Fruit fly (Drosophila melanogaster): ENCODE data around the gene CG11837.
A peak's percentile ranks its signal among the peaks of the same experiment; 100 is the strongest.

Gene CG11837

DNA sequence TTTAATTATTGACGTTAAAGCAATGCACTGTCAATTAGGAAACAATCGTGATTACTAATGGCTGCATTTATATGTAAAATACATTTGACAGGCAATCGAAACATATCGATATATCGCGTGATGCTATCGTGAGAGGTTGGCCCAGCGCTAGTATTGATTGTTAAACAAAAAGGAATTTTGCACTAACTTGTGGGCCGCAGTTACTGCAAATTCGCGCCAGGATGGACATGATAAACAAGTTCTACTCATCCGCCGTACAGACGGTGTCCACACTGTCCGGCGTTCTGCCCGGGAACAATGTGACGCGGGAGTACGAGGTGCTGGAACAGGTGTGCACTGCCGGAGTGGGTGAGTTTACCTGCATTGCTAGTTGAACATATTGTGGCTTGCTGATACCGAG, 22.2 kb upstream of the CG11837 start, which contains the start of the genes eIF4E6 and CG1951 (continued):
- no peak for TF ChIP-seq Blimp-1 (GFP tag; optimal IDR thresholded peaks at IDR 0.05)
- no peak for TF ChIP-seq CG15011 (GFP tag; optimal IDR thresholded peaks at IDR 0.05)
- TF ChIP-seq CG1602 (GFP tag; optimal IDR thresholded peaks at IDR 0.05) = no peak
- TF ChIP-seq Doc2 (GFP tag; IDR thresholded peaks at IDR 0.05) = no peak
- peak; percentile 28 for TF ChIP-seq HmgD (GFP tag; optimal IDR thresholded peaks at IDR 0.05)
- TF ChIP-seq B-H1 (GFP tag; IDR thresholded peaks at IDR 0.05) = no peak
- TF ChIP-seq prd (optimal IDR thresholded peaks at IDR 0.05) = no peak
- no peak for TF ChIP-seq prd (GFP tag; IDR thresholded peaks at IDR 0.05)
- no peak for TF ChIP-seq CG6689 (GFP tag; IDR thresholded peaks at IDR 0.05)
- TF ChIP-seq CG1832 (GFP tag; optimal IDR thresholded peaks at IDR 0.05) = no peak
- TF ChIP-seq HLH54F (GFP tag; optimal IDR thresholded peaks at IDR 0.05) = no peak
- no peak for TF ChIP-seq pho (GFP tag; optimal IDR thresholded peaks at IDR 0.05)
- TF ChIP-seq dmrt99B (tag; optimal IDR thresholded peaks at IDR 0.05) = no peak
- no peak for TF ChIP-seq Asciz (GFP tag; optimal IDR thresholded peaks at IDR 0.05)
- TF ChIP-seq Kr (GFP tag; optimal IDR thresholded peaks at IDR 0.05) = no peak
- TF ChIP-seq ewg (GFP tag; optimal IDR thresholded peaks at IDR 0.05) = no peak
- TF ChIP-seq CG11093 (GFP tag; IDR thresholded peaks at IDR 0.05) = no peak
- no peak for TF ChIP-seq Max (GFP tag; optimal IDR thresholded peaks at IDR 0.05)
- TF ChIP-seq pb (GFP tag; optimal IDR thresholded peaks at IDR 0.05) = no peak
- no peak for TF ChIP-seq cad (GFP tag; optimal IDR thresholded peaks at IDR 0.05)
- no peak for TF ChIP-seq dan (GFP tag; IDR thresholded peaks at IDR 0.05)
- no peak for TF ChIP-seq Dbx (GFP tag; IDR thresholded peaks at IDR 0.05)
- TF ChIP-seq CG17385 (GFP tag; optimal IDR thresholded peaks at IDR 0.05) = no peak
- no peak for TF ChIP-seq Tbp (GFP tag; optimal IDR thresholded peaks at IDR 0.05)
- TF ChIP-seq stc (GFP tag; IDR thresholded peaks at IDR 0.05) = no peak
- no peak for TF ChIP-seq CG4730 (GFP tag; IDR thresholded peaks at IDR 0.05)
- peak in 1 of 2 experiments; percentile 12 for TF ChIP-seq insv (GFP tag; optimal IDR thresholded peaks at IDR 0.05)
- TF ChIP-seq CG11696 (GFP tag; IDR thresholded peaks at IDR 0.05) = no peak
- TF ChIP-seq Fer3 (tag; optimal IDR thresholded peaks at IDR 0.05) = no peak
- no peak for TF ChIP-seq mam (GFP tag; optimal IDR thresholded peaks at IDR 0.05)
- no peak for TF ChIP-seq CG10543 (GFP tag; optimal IDR thresholded peaks at IDR 0.05)
- TF ChIP-seq fd102C (GFP tag; optimal IDR thresholded peaks at IDR 0.05) = no peak
- no peak for TF ChIP-seq CG9609 (GFP tag; optimal IDR thresholded peaks at IDR 0.05)
- TF ChIP-seq CG2875 (GFP tag; optimal IDR thresholded peaks at IDR 0.05) = no peak
- TF ChIP-seq sna (GFP tag; IDR thresholded peaks at IDR 0.05; ENCODE audit: partially characterized antibody) = peak; percentile 96
- no peak for TF ChIP-seq CG13775 (GFP tag; optimal IDR thresholded peaks at IDR 0.05)
- no peak for TF ChIP-seq Mad (GFP tag; optimal IDR thresholded peaks at IDR 0.05)
- TF ChIP-seq CG8089 (GFP tag; optimal IDR thresholded peaks at IDR 0.05) = no peak
- TF ChIP-seq CG4360 (GFP tag; IDR thresholded peaks at IDR 0.05) = no peak
- TF ChIP-seq CG12391 (tag; optimal IDR thresholded peaks at IDR 0.05) = no peak
- no peak for TF ChIP-seq CG31388 (GFP tag; optimal IDR thresholded peaks at IDR 0.05)
- no peak for TF ChIP-seq CG14667 (GFP tag; IDR thresholded peaks at IDR 0.05)
- peak; percentile 90 for TF ChIP-seq CG4617 (GFP tag; optimal IDR thresholded peaks at IDR 0.05; ENCODE audit: borderline replicate concordance)
- no peak for TF ChIP-seq CG6254 (GFP tag; optimal IDR thresholded peaks at IDR 0.05)
- TF ChIP-seq CG2199 (GFP tag; IDR thresholded peaks at IDR 0.05) = peak; percentile 45; the same call in 1 of the 3 replicates
- no peak for TF ChIP-seq dysf (GFP tag; IDR thresholded peaks at IDR 0.05)
- no peak for TF ChIP-seq CG7372 (GFP tag; IDR thresholded peaks at IDR 0.05)
- TF ChIP-seq croc (GFP tag; conservative IDR thresholded peaks at IDR 0.05) = no peak
- TF ChIP-seq CG14050 (GFP tag; IDR thresholded peaks at IDR 0.05) = no peak
- no peak for TF ChIP-seq CG4282 (GFP tag; optimal IDR thresholded peaks at IDR 0.05)
- TF ChIP-seq hbn (GFP tag; IDR thresholded peaks at IDR 0.05; ENCODE audit: partially characterized antibody) = peak; percentile 90
- TF ChIP-seq Trl (optimal IDR thresholded peaks at IDR 0.05) = no peak
- no peak for TF ChIP-seq Trl (GFP tag; optimal IDR thresholded peaks at IDR 0.05)

Measured in whole organism, embryonic.